Worm (Caenorhabditis elegans): ENCODE results near the gene T19C3.4.

DNA sequence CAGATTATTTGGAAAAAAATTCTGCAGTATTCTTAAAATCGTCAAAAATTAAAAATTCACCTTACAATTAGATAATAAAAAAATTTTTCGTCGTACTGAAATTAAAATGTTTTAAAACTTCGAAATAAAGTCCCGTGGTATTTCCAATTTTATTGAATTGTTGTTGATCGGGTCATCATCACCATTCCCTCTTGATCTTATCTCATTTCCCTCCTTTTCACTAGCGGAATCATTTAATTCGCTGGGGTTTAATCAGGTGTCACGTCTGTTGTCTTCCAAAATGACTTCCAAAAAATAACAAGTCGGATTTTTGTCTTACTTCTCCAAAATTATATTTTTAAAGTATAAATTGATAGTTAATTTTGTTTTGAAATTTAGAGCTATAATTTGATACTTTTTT is 36.6 kb upstream of the T19C3.4 start:
- no peak for TF ChIP-seq rec-8 (tag; optimal IDR thresholded peaks at IDR 0.05)
- TF ChIP-seq chd-7 (tag; optimal IDR thresholded peaks at IDR 0.05) = no peak
- no peak for TF ChIP-seq attf-6 (GFP tag; IDR thresholded peaks at IDR 0.05)
- no peak for TF ChIP-seq Y67H2A.10 (GFP tag; conservative IDR thresholded peaks at IDR 0.05)
- TF ChIP-seq tlf-1 (GFP tag; optimal IDR thresholded peaks at IDR 0.05) = no peak
- TF ChIP-seq unc-62 (GFP tag; optimal IDR thresholded peaks at IDR 0.05) = no peak
- no peak for TF ChIP-seq snpc-3.4 (tag; optimal IDR thresholded peaks at IDR 0.05)
- no peak for TF ChIP-seq efl-1 (GFP tag; optimal IDR thresholded peaks at IDR 0.05)
- TF ChIP-seq snpc-4 (GFP tag; optimal IDR thresholded peaks at IDR 0.05) = no peak
- no peak for TF ChIP-seq snpc-4 (tag; optimal IDR thresholded peaks at IDR 0.05)
- no peak for TF ChIP-seq nhr-90 (tag; optimal IDR thresholded peaks at IDR 0.05)
- no peak for TF ChIP-seq ets-4 (GFP tag; optimal IDR thresholded peaks at IDR 0.05)
